Worm (Caenorhabditis elegans): ENCODE data around the gene R02D5.6.

The R02D5.6 gene

DNA sequence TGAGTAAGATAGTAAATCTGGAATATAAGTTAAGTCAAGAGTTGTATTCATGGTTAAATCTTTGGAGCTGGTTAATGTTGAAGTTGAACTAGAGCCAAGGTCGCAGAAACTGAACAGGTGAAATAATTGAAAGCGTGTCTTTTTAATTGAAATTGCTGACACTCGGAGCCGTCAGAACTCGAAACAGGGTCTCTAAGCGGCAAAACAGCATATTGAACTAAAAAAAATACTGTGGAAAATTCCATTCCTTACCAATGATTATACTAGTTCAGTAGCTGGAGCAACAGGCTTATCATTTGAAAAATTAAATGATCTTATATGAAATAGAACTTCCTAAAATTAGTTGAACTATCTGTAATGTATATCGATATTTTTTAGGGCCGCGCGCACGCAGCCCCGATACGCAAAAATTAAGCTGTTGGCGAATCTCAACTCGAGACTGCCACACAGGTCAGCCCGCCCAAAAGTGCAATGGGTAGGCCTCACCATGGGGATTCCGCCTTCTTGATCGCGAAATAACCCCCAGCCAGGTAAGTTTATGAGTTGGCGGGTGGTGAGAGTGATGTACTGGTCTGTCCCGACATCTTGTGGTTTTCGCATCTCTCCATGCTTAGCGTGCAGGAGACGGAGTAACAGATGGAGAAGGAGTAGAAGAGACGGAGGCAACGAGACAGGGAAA, 49.6 kb downstream of the R02D5.6 start, which contains the start of gene srz-97:
TSS of gene srz-97 (minus strand) at position 51 of the 679 bp plus-strand sequence.
- no peak for TF ChIP-seq pha-4 (tag; optimal IDR thresholded peaks at IDR 0.05)
- TF ChIP-seq ceh-83 (GFP tag; optimal IDR thresholded peaks at IDR 0.05), result peak; percentile 1
- peak; percentile 64 for TF ChIP-seq cnd-1 (tag; optimal IDR thresholded peaks at IDR 0.05)
- no peak for TF ChIP-seq elt-3 (tag; optimal IDR thresholded peaks at IDR 0.05)
- TF ChIP-seq ceh-39 (tag; optimal IDR thresholded peaks at IDR 0.05), result no peak
- no peak for TF ChIP-seq flh-1 (GFP tag; optimal IDR thresholded peaks at IDR 0.05)
- no peak for TF ChIP-seq unc-39 (tag; optimal IDR thresholded peaks at IDR 0.05)
- TF ChIP-seq ces-1 (GFP tag; optimal IDR thresholded peaks at IDR 0.05), result no peak
- TF ChIP-seq nhr-28 (tag; optimal IDR thresholded peaks at IDR 0.05), result no peak
- peak; percentile 53 for TF ChIP-seq drap-1 (GFP tag; optimal IDR thresholded peaks at IDR 0.05)

DNA sequence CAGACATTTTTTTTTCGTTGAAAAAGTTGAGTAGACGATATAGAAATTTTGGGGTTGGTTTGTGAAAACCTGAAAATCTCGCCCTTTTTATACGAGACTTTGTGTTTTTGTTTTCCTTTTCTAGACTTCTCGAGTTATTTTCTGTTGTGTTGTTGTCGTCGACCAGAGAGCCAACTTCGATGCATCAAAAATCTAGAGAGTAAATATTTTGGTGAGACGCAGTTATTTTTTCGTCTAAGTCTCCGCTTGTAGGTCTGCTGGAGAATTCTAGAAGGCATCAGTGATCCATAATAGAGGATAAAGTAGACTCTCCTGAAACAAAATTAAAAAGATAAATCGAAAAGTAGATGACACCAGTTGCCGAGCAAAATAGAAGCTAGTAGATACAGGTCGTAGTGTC, 53.5 kb downstream of the R02D5.6 start, which contains the start of gene F08H9.4:
TSS of gene F08H9.4 (minus strand) at position 61 of the 400 bp plus-strand sequence.
- TF ChIP-seq ces-1 (GFP tag; optimal IDR thresholded peaks at IDR 0.05) (no peak), pha-4 (tag; optimal IDR thresholded peaks at IDR 0.05) (no peak), nhr-237 (tag; optimal IDR thresholded peaks at IDR 0.05) (no peak), lin-32 (GFP tag; optimal IDR thresholded peaks at IDR 0.05) (no peak), ceh-43 (GFP tag; optimal IDR thresholded peaks at IDR 0.05) (no peak), bed-3 (GFP tag; optimal IDR thresholded peaks at IDR 0.05) (no peak), ceh-39 (tag; optimal IDR thresholded peaks at IDR 0.05) (no peak), ham-2 (GFP tag; optimal IDR thresholded peaks at IDR 0.05) (no peak), lin-13 (tag; optimal IDR thresholded peaks at IDR 0.05) (no peak), nhr-28 (tag; optimal IDR thresholded peaks at IDR 0.05) (no peak), unc-120 (tag; optimal IDR thresholded peaks at IDR 0.05; ENCODE audit: poor library complexity, severe bottlenecking) (no peak)

DNA sequence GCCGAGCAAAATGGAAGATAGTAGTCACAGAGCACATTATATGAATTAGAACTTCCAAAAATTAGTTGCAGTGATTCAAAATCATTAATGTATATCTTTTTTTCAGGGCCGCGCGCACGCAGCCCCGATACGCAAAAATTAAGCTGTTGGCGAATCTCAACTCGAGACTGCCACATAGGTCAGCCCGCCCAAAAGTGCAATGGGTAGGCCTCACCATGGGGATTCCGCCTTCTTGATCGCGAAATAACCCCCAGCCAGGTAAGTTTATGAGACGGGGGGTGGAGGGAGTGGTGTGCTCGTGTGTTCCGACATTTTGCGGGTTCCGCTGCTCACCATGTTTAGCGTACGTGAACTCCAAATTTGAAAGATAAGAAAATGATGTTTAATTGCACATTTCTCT, 54.8 kb downstream of the R02D5.6 start, which contains the start of gene F08H9.3:
TSS of gene F08H9.3 (minus strand) at position 252 of the 400 bp plus-strand sequence.
- TF ChIP-seq drap-1 (GFP tag; optimal IDR thresholded peaks at IDR 0.05), result peak; percentile 14
- TF ChIP-seq cnd-1 (tag; optimal IDR thresholded peaks at IDR 0.05), result peak; percentile 7

DNA sequence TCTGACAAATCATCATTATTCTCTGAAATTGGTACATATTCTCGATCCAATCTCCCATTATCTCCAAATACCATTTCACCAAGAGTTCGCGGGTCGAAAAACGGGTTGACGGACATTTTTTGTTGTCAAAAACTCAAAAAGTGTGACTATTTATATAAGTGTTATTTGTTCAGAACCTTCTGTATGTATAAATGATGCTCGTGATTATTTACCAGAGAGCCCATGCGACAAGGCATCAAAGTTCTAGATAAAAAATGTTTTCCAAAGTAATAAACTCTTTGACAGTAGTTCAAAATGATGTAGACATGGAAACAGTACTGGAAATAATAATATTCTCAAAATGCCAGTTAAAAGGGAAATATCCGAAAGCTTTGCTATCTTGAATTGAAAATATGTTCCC, 55.3 kb downstream of the R02D5.6 start:
- TF ChIP-seq zip-8 (tag; optimal IDR thresholded peaks at IDR 0.05) (no peak), blmp-1 (tag; optimal IDR thresholded peaks at IDR 0.05) (no peak), unc-120 (tag; optimal IDR thresholded peaks at IDR 0.05; ENCODE audit: poor library complexity, severe bottlenecking) (no peak), elt-1 (tag; optimal IDR thresholded peaks at IDR 0.05; ENCODE audit: borderline replicate concordance, insufficient read depth) (no peak), lin-32 (GFP tag; optimal IDR thresholded peaks at IDR 0.05) (no peak), snpc-4 (tag; optimal IDR thresholded peaks at IDR 0.05) (no peak), bed-3 (GFP tag; optimal IDR thresholded peaks at IDR 0.05) (no peak), nhr-28 (tag; optimal IDR thresholded peaks at IDR 0.05) (no peak), lin-13 (tag; optimal IDR thresholded peaks at IDR 0.05) (no peak), ceh-43 (GFP tag; optimal IDR thresholded peaks at IDR 0.05) (no peak), M03D4.4 (tag; optimal IDR thresholded peaks at IDR 0.05) (no peak), drap-1 (GFP tag; optimal IDR thresholded peaks at IDR 0.05) (no peak), nhr-12 (tag; optimal IDR thresholded peaks at IDR 0.05) (no peak), ztf-11 (tag; optimal IDR thresholded peaks at IDR 0.05) (no peak)
